Fruit fly (Drosophila melanogaster) whole organism, embryonic: ENCODE data around the gene QIL1.
A peak's percentile ranks its signal among the peaks of the same experiment; 100 is the strongest.

Experiments
- ATbp ChIP-seq: fragments of 200-800 bp; sonication (Bioruptor generic); optimal IDR thresholded peaks from 2 replicates; lab custom pipeline; 2017; ENCODE audit warnings: missing biosample characterization, mild to moderate bottlenecking, missing genetic modification characterization, missing genetic modification reagents
- Adf1 ChIP-seq: fragments of 200-800 bp; sonication (Bioruptor generic); IDR thresholded peaks from 2 replicates; pipeline ENCODE4 v1.3.6; 2022; ENCODE audit warnings: missing biosample characterization, missing genetic modification characterization
- Atf-2 ChIP-seq: fragments of 200-800 bp; sonication (Bioruptor generic); optimal IDR thresholded peaks from 2 replicates; lab custom pipeline; 2016; ENCODE audit warnings: missing biosample characterization, missing genetic modification characterization
- Atf6 ChIP-seq: fragments of 200-800 bp; sonication (Bioruptor generic); IDR thresholded peaks from 2 replicates; pipeline ENCODE4 v1.3.6; 2022; ENCODE audit warnings: missing biosample characterization, missing genetic modification characterization
- B-H1 ChIP-seq: fragments of 200-800 bp; sonication (Bioruptor generic); IDR thresholded peaks from 3 replicates; pipeline ENCODE4 v1.3.6; 2022; ENCODE audit warnings: missing biosample characterization, missing genetic modification characterization
- BtbVII ChIP-seq: fragments of 200-800 bp; sonication (Bioruptor generic); optimal IDR thresholded peaks from 3 replicates; lab custom pipeline; 2017; ENCODE audit warnings: missing biosample characterization, mild to moderate bottlenecking, missing genetic modification characterization
- CG10274 ChIP-seq: fragments of 200-800 bp; sonication (Bioruptor generic); optimal IDR thresholded peaks from 3 replicates; lab custom pipeline; 2017; ENCODE audit warnings: missing biosample characterization, mild to moderate bottlenecking, missing genetic modification characterization
- CG10959 ChIP-seq: fragments of 200-800 bp; sonication (Bioruptor generic); IDR thresholded peaks from 2 replicates; pipeline ENCODE4 v1.3.6; 2022; ENCODE audit warnings: missing biosample characterization, missing genetic modification characterization
- CG12219 ChIP-seq: fragments of 200-800 bp; sonication (Bioruptor generic); optimal IDR thresholded peaks from 3 replicates; lab custom pipeline; 2018; ENCODE audit warnings: missing biosample characterization, mild to moderate bottlenecking, missing genetic modification characterization
- CG12236 ChIP-seq: fragments of 200-800 bp; sonication (Bioruptor generic); optimal IDR thresholded peaks from 2 replicates; lab custom pipeline; 2016; ENCODE audit warnings: missing biosample characterization, missing genetic modification characterization
- CG14860 ChIP-seq: fragments of 200-800 bp; sonication (Bioruptor generic); IDR thresholded peaks from 3 replicates; pipeline ENCODE4 v1.3.6; 2022; ENCODE audit warnings: missing biosample characterization, missing genetic modification characterization; ENCODE audit not compliant: partially characterized antibody
- CG17361 ChIP-seq: fragments of 200-800 bp; sonication (Bioruptor generic); IDR thresholded peaks from 3 replicates; pipeline ENCODE4 v1.3.6; 2022; ENCODE audit warnings: missing biosample characterization, missing genetic modification characterization
- CG2712 ChIP-seq: fragments of 200-800 bp; optimal IDR thresholded peaks from 3 replicates; lab custom pipeline; 2019; ENCODE audit warnings: missing biosample characterization, mild to moderate bottlenecking, missing genetic modification characterization, moderate library complexity
- CG30431 ChIP-seq: fragments of 200-800 bp; sonication (Bioruptor generic); optimal IDR thresholded peaks from 2 replicates; lab custom pipeline; 2017; ENCODE audit warnings: missing biosample characterization, missing genetic modification characterization
- CG31365 ChIP-seq: fragments of 200-800 bp; sonication (Bioruptor generic); optimal IDR thresholded peaks from 2 replicates; lab custom pipeline; 2018; ENCODE audit warnings: missing biosample characterization, mild to moderate bottlenecking, missing genetic modification characterization
- CG3163 ChIP-seq: fragments of 200-800 bp; sonication (Bioruptor generic); optimal IDR thresholded peaks from 3 replicates; lab custom pipeline; 2016; ENCODE audit warnings: missing biosample characterization, missing genetic modification characterization
- CG43689 ChIP-seq: fragments of 200-800 bp; sonication (Bioruptor generic); IDR thresholded peaks from 2 replicates; pipeline ENCODE4 v1.3.6; 2022; ENCODE audit warnings: missing biosample characterization, missing genetic modification characterization
- CG4404 ChIP-seq: fragments of 200-800 bp; sonication (Bioruptor generic); IDR thresholded peaks from 2 replicates; pipeline ENCODE4 v1.3.6; 2022; ENCODE audit warnings: missing biosample characterization, missing genetic modification characterization
- CG4707 ChIP-seq: fragments of 200-800 bp; sonication (Bioruptor generic); optimal IDR thresholded peaks from 2 replicates; lab custom pipeline; 2018; ENCODE audit warnings: missing biosample characterization, mild to moderate bottlenecking, missing genetic modification characterization, moderate library complexity
- CG4730 ChIP-seq: fragments of 200-800 bp; sonication (Bioruptor generic); IDR thresholded peaks from 2 replicates; pipeline ENCODE4 v1.3.6; 2022; ENCODE audit warnings: missing biosample characterization, missing genetic modification characterization
- CG4820 ChIP-seq: fragments of 200-800 bp; sonication (Bioruptor generic); optimal IDR thresholded peaks from 3 replicates; lab custom pipeline; 2016; ENCODE audit warnings: missing biosample characterization, missing genetic modification characterization
- CG7839 ChIP-seq: fragments of 200-800 bp; sonication (Bioruptor generic); optimal IDR thresholded peaks from 3 replicates; lab custom pipeline; 2018; ENCODE audit warnings: missing biosample characterization, mild to moderate bottlenecking, missing genetic modification characterization, moderate library complexity
- CG8281 ChIP-seq: fragments of 200-800 bp; sonication (Bioruptor generic); optimal IDR thresholded peaks from 2 replicates; lab custom pipeline; 2018; ENCODE audit warnings: missing biosample characterization, mild to moderate bottlenecking, missing genetic modification characterization, moderate library complexity
- CG8290 ChIP-seq, 3 experiments: fragments of 200-800 bp; sonication (Bioruptor generic); optimal IDR thresholded peaks; 2 replicates each; lab custom pipeline; 2016 to 2019; ENCODE audit warnings: missing biosample characterization in 3 of 3, missing genetic modification characterization in 3 of 3, mild to moderate bottlenecking in 2 of 3, moderate library complexity in 1 of 3
- CG8359 ChIP-seq: fragments of 200-800 bp; sonication (Bioruptor generic); optimal IDR thresholded peaks from 2 replicates; lab custom pipeline; 2017; ENCODE audit warnings: missing biosample characterization, mild to moderate bottlenecking, missing genetic modification characterization, borderline replicate concordance
- CG8388 ChIP-seq: fragments of 200-800 bp; sonication (Bioruptor generic); optimal IDR thresholded peaks from 2 replicates; lab custom pipeline; 2019; ENCODE audit warnings: missing biosample characterization, mild to moderate bottlenecking, missing genetic modification characterization, moderate library complexity
- Dref ChIP-seq: fragments of 200-800 bp; sonication (Bioruptor generic); IDR thresholded peaks from 2 replicates; pipeline ENCODE4 v1.3.6; 2022; ENCODE audit warnings: missing biosample characterization, missing genetic modification characterization
- ERR ChIP-seq: fragments of 200-800 bp; sonication (Bioruptor generic); optimal IDR thresholded peaks from 2 replicates; lab custom pipeline; 2016; ENCODE audit warnings: missing biosample characterization, missing genetic modification characterization
- HHEX ChIP-seq: fragments of 200-800 bp; sonication (Bioruptor generic); optimal IDR thresholded peaks from 3 replicates; lab custom pipeline; 2017; ENCODE audit warnings: missing biosample characterization, mild to moderate bottlenecking, missing genetic modification characterization, missing genetic modification reagents
- Hr51 ChIP-seq, 2 experiments: fragments of 200-800 bp; sonication (Bioruptor generic); optimal IDR thresholded peaks; 2 replicates in 1 of 2; 3 replicates in 1 of 2; lab custom pipeline; 2016 to 2018; ENCODE audit warnings: missing biosample characterization in 2 of 2, missing genetic modification characterization in 2 of 2, mild to moderate bottlenecking in 1 of 2, moderate library complexity in 1 of 2
- MBD-R2 ChIP-seq: fragments of 200-800 bp; sonication (Bioruptor generic); IDR thresholded peaks from 2 replicates; pipeline ENCODE4 v1.3.6; 2022; ENCODE audit warnings: missing biosample characterization, missing genetic modification characterization
- Stat92E ChIP-seq, 3 experiments: fragments of >200 bp in 2 of 3; fragments of 200-800 bp in 1 of 3; sonication (Bioruptor generic) in 1 of 3; optimal IDR thresholded peaks; 2 replicates each; lab custom pipeline; 2017 to 2019; ENCODE audit warnings: missing biosample characterization in 3 of 3, missing genetic modification characterization in 3 of 3, mild to moderate bottlenecking in 1 of 3, moderate library complexity in 1 of 3
- aop ChIP-seq: fragments of 200-800 bp; sonication (Bioruptor generic); IDR thresholded peaks from 2 replicates; pipeline ENCODE4 v1.3.6; 2022; ENCODE audit warnings: missing biosample characterization, missing genetic modification characterization
- ase ChIP-seq: fragments of 200-800 bp; sonication (Bioruptor generic); IDR thresholded peaks from 3 replicates; pipeline ENCODE4 v1.3.6; 2022; ENCODE audit warnings: missing biosample characterization, missing genetic modification characterization
- bab2 ChIP-seq: fragments of 200-800 bp; sonication (Bioruptor generic); optimal IDR thresholded peaks from 2 replicates; lab custom pipeline; 2016; ENCODE audit warnings: missing biosample characterization, missing genetic modification characterization
- cad ChIP-seq: fragments of >200 bp; optimal IDR thresholded peaks from 2 replicates; lab custom pipeline; 2017; ENCODE audit warnings: missing biosample characterization, missing genetic modification characterization
- chm ChIP-seq: fragments of 200-800 bp; sonication (Bioruptor generic); IDR thresholded peaks from 2 replicates; pipeline ENCODE4 v1.3.6; 2022; ENCODE audit warnings: missing biosample characterization, missing genetic modification characterization
- dm ChIP-seq: fragments of 200-800 bp; sonication (Bioruptor generic); optimal IDR thresholded peaks from 3 replicates; lab custom pipeline; 2016; ENCODE audit warnings: missing biosample characterization, missing genetic modification characterization
- emc ChIP-seq: fragments of 200-800 bp; sonication (Bioruptor generic); optimal IDR thresholded peaks from 2 replicates; lab custom pipeline; 2016; ENCODE audit warnings: missing biosample characterization, missing genetic modification characterization
- her ChIP-seq: fragments of 200-800 bp; sonication (Bioruptor generic); optimal IDR thresholded peaks from 2 replicates; lab custom pipeline; 2016; ENCODE audit warnings: missing biosample characterization, missing genetic modification characterization
- hth ChIP-seq: fragments of >200 bp; optimal IDR thresholded peaks from 2 replicates; lab custom pipeline; 2017; ENCODE audit warnings: inconsistent platforms
- jigr1 ChIP-seq: fragments of 200-800 bp; sonication (Bioruptor generic); IDR thresholded peaks from 3 replicates; pipeline ENCODE4 v1.3.6; 2022; ENCODE audit warnings: missing biosample characterization, missing genetic modification characterization
- p53 ChIP-seq: fragments of 200-800 bp; sonication (Bioruptor generic); optimal IDR thresholded peaks from 2 replicates; lab custom pipeline; 2016; ENCODE audit warnings: missing biosample characterization, missing genetic modification characterization
- psq ChIP-seq: fragments of 200-800 bp; sonication (Bioruptor generic); optimal IDR thresholded peaks from 2 replicates; lab custom pipeline; 2017; ENCODE audit warnings: missing biosample characterization, missing genetic modification characterization
- pum ChIP-seq: fragments of 200-800 bp; sonication (Bioruptor generic); optimal IDR thresholded peaks from 2 replicates; lab custom pipeline; 2016; ENCODE audit warnings: missing biosample characterization, missing genetic modification characterization
- schlank ChIP-seq: fragments of 200-800 bp; sonication (Bioruptor generic); optimal IDR thresholded peaks from 2 replicates; lab custom pipeline; 2018; ENCODE audit warnings: missing biosample characterization, mild to moderate bottlenecking, missing genetic modification characterization
- toy ChIP-seq: fragments of 200-800 bp; sonication (Bioruptor generic); IDR thresholded peaks from 2 replicates; pipeline ENCODE4 v1.3.6; 2022; ENCODE audit warnings: missing biosample characterization, missing genetic modification characterization
- unpg ChIP-seq: fragments of 200-800 bp; sonication (Bioruptor generic); optimal IDR thresholded peaks from 3 replicates; lab custom pipeline; 2018; ENCODE audit warnings: missing biosample characterization, mild to moderate bottlenecking, missing genetic modification characterization, moderate library complexity
- zf30C ChIP-seq: fragments of 200-800 bp; sonication (Bioruptor generic); optimal IDR thresholded peaks from 3 replicates; lab custom pipeline; 2018; ENCODE audit warnings: missing biosample characterization, mild to moderate bottlenecking, missing genetic modification characterization

The QIL1 gene

dm6 chr3L:17513893-17514616, 48.3 kb downstream of the QIL1 start, which contains the start of the genes U4-U6-60K and CG7564 (continued):
- TF ChIP-seq emc (GFP tag; lab: Kevin White, UChicago), result peak; percentile 44
- peak; percentile 21 for TF ChIP-seq unpg
- TF ChIP-seq ATbp (GFP tag; lab: Kevin White, UChicago), result no peak
- no peak for TF ChIP-seq cad (GFP tag; lab: Kevin White, UChicago)
- no peak for TF ChIP-seq chm
- TF ChIP-seq CG3163, result peak; percentile 14
- TF ChIP-seq Dref, result peak; percentile 38; the same call in 1 of the 2 replicates
- TF ChIP-seq BtbVII (GFP tag; lab: Kevin White, UChicago), result no peak
- TF ChIP-seq aop, result no peak
- peak; percentile 56 for TF ChIP-seq CG2712 (tag; lab: Kevin White, UChicago)
- peak; percentile 50 for TF ChIP-seq CG8290 (GFP tag; optimal IDR thresholded peaks at IDR 0.05; lab: Kevin White, UChicago)
- peak in 1 of 2 experiments; percentile 76 for TF ChIP-seq CG8290 (tag; optimal IDR thresholded peaks at IDR 0.05; lab: Kevin White, UChicago)
- TF ChIP-seq CG17361 (GFP tag; lab: Robert Waterston, UW), result peak; percentile 89
- peak; percentile 16 for TF ChIP-seq psq (GFP tag; lab: Kevin White, UChicago)
- no peak for TF ChIP-seq hth (lab: Kevin White, UChicago)
- peak; percentile 24; the same call in 1 of the 3 replicates for TF ChIP-seq jigr1 (GFP tag; lab: Robert Waterston, UW)
- peak; percentile 59; the same call in 2 of the 3 replicates for TF ChIP-seq ase (GFP tag; lab: Robert Waterston, UW)
- TF ChIP-seq HHEX (GFP tag; lab: Kevin White, UChicago), result peak; percentile 61
- no peak for TF ChIP-seq Stat92E (GFP tag; optimal IDR thresholded peaks at IDR 0.05; lab: Kevin White, UChicago)
- no peak for TF ChIP-seq p53
- TF ChIP-seq CG12236 (GFP tag; lab: Kevin White, UChicago), result no peak
- TF ChIP-seq zf30C, result no peak
- TF ChIP-seq CG12219 (GFP tag; lab: Kevin White, UChicago), result no peak
- peak; percentile 19 for TF ChIP-seq CG8388 (GFP tag; lab: Kevin White, UChicago)
- peak; percentile 20 for TF ChIP-seq pum (GFP tag; lab: Kevin White, UChicago)
- TF ChIP-seq her (GFP tag; lab: Kevin White, UChicago), result no peak
- TF ChIP-seq ERR, result peak; percentile 16
- peak; percentile 53 for TF ChIP-seq CG30431
- TF ChIP-seq bab2 (GFP tag; lab: Kevin White, UChicago), result no peak
- TF ChIP-seq CG4820, result peak; percentile 51
- no peak for TF ChIP-seq Atf6 (GFP tag; lab: Robert Waterston, UW)
- peak in 1 of 2 experiments; percentile 57 for TF ChIP-seq Hr51 (GFP tag; optimal IDR thresholded peaks at IDR 0.05; lab: Kevin White, UChicago)
- 0 out of 2 replicates have a peak, but pooled peaks have one; percentile 11 for TF ChIP-seq CG4730 (GFP tag; lab: Robert Waterston, UW)
- TF ChIP-seq CG10274 (GFP tag; lab: Kevin White, UChicago), result peak; percentile 41
- peak; percentile 60 for TF ChIP-seq CG7839
- no peak; the same call in 1 of the 2 replicates for TF ChIP-seq toy (GFP tag; lab: Robert Waterston, UW)
- no peak for TF ChIP-seq schlank
- TF ChIP-seq CG14860 (GFP tag; lab: Robert Waterston, UW), result peak; percentile 95
- peak; percentile 48 for TF ChIP-seq dm (GFP tag; lab: Kevin White, UChicago)
- no peak for TF ChIP-seq CG4707 (GFP tag; lab: Kevin White, UChicago)
- no peak for TF ChIP-seq Adf1 (GFP tag; lab: Robert Waterston, UW)
- peak; percentile 32 for TF ChIP-seq Atf-2 (GFP tag; lab: Kevin White, UChicago)
- peak; percentile 58 for TF ChIP-seq CG4404 (GFP tag; lab: Robert Waterston, UW)
- TF ChIP-seq MBD-R2 (GFP tag; lab: Robert Waterston, UW), result 0 out of 2 replicates have a peak, but pooled peaks have one; percentile 27
- no peak for TF ChIP-seq CG8281 (tag; lab: Kevin White, UChicago)
- no peak for TF ChIP-seq B-H1
- no peak for TF ChIP-seq CG31365 (tag; lab: Kevin White, UChicago)
- no peak for TF ChIP-seq CG8359 (GFP tag; lab: Kevin White, UChicago)
- no peak for TF ChIP-seq CG43689 (GFP tag; lab: Robert Waterston, UW)
- no peak for TF ChIP-seq CG10959 (GFP tag; lab: Robert Waterston, UW)
